Worm (Caenorhabditis elegans) whole organism, L1 larva: Measurements from ENCODE around the gene cgt-3.

Experiments used
- C16A3.4 ChIP-seq: fragments of 150-350 bp; optimal IDR thresholded peaks from 2 replicates; lab custom pipeline; 2014; ENCODE audit warnings: missing biosample characterization, missing genetic modification characterization
- alr-1 ChIP-seq: fragments of 200-800 bp; sonication (Bioruptor generic); optimal IDR thresholded peaks from 2 replicates; lab custom pipeline; 2018; ENCODE audit warnings: borderline replicate concordance, mild to moderate bottlenecking, missing genetic modification characterization, missing compliant biosample characterization
- ama-1 ChIP-seq: fragments of 150-350 bp; optimal IDR thresholded peaks from 2 replicates; lab custom pipeline; 2014
- ceh-63 ChIP-seq: fragments of 200-800 bp; sonication (Bioruptor generic); optimal IDR thresholded peaks from 2 replicates; lab custom pipeline; 2018; ENCODE audit warnings: mild to moderate bottlenecking, missing genetic modification characterization, missing compliant biosample characterization
- ces-1 ChIP-seq: fragments of 150-350 bp; optimal IDR thresholded peaks from 2 replicates; lab custom pipeline; 2014; ENCODE audit warnings: missing biosample characterization, missing genetic modification reagents, missing genetic modification characterization
- dpl-1 ChIP-seq, 3 experiments: fragments of 150-350 bp in 2 of 3; sonication (generic microtip) in 1 of 3; optimal IDR thresholded peaks; 2 replicates each; lab custom pipeline; 2014 to 2017; ENCODE audit warnings: missing biosample characterization in 3 of 3, missing genetic modification characterization in 3 of 3, missing genetic modification reagents in 3 of 3
- dsc-1 ChIP-seq: sonication (generic microtip); optimal IDR thresholded peaks from 2 replicates; lab custom pipeline; 2016; ENCODE audit warnings: mild to moderate bottlenecking, missing genetic modification characterization, missing compliant biosample characterization
- efl-1 ChIP-seq, 4 experiments: fragments of 150-350 bp; optimal IDR thresholded peaks in 3 of 4; peaks in 1 of 4; 1 replicate in 1 of 4; 2 replicates in 3 of 4; lab custom pipeline; 2014; ENCODE audit warnings: missing biosample characterization in 2 of 4, missing genetic modification characterization in 2 of 4, missing genetic modification reagents in 2 of 4
- egl-13 ChIP-seq: sonication (generic microtip); optimal IDR thresholded peaks from 2 replicates; lab custom pipeline; 2016; ENCODE audit warnings: missing genotype, missing genetic modification reagents, missing genetic modification characterization, missing compliant biosample characterization
- egl-27 ChIP-seq, 2 experiments: fragments of 150-350 bp in 1 of 2; sonication (generic microtip); optimal IDR thresholded peaks; 3 replicates each; lab custom pipeline; 2017 to 2018; ENCODE audit warnings: missing biosample characterization in 2 of 2, missing genetic modification characterization in 2 of 2, missing genetic modification reagents in 2 of 2
- ets-5 ChIP-seq: fragments of 200-800 bp; sonication (Bioruptor generic); IDR thresholded peaks from 2 replicates; pipeline ENCODE4 v1.3.6; 2022; ENCODE audit warnings: missing genetic modification characterization, missing compliant biosample characterization
- fkh-10 ChIP-seq: sonication (generic microtip); optimal IDR thresholded peaks from 2 replicates; lab custom pipeline; 2017; ENCODE audit warnings: missing biosample characterization, missing genetic modification reagents, missing genetic modification characterization
- fos-1 ChIP-seq: fragments of 150-350 bp; optimal IDR thresholded peaks from 2 replicates; lab custom pipeline; 2014; ENCODE audit warnings: missing biosample characterization, missing genetic modification characterization
- hlh-4 ChIP-seq: sonication (generic microtip); optimal IDR thresholded peaks from 2 replicates; lab custom pipeline; 2016; ENCODE audit warnings: mild to moderate bottlenecking, missing genetic modification characterization, missing compliant biosample characterization
- lin-35 ChIP-seq, 2 experiments: fragments of 150-350 bp; optimal IDR thresholded peaks; 2 replicates each; lab custom pipeline; 2014; ENCODE audit warnings: missing biosample characterization in 2 of 2, missing genetic modification characterization in 2 of 2, missing genetic modification reagents in 2 of 2
- lin-39 ChIP-seq: fragments of 150-350 bp; optimal IDR thresholded peaks from 2 replicates; lab custom pipeline; 2014; ENCODE audit warnings: missing biosample characterization, missing genetic modification reagents, missing genetic modification characterization
- lir-3 ChIP-seq: sonication (generic microtip); optimal IDR thresholded peaks from 2 replicates; lab custom pipeline; 2016; ENCODE audit warnings: mild to moderate bottlenecking, missing genetic modification characterization, moderate library complexity, missing compliant biosample characterization; ENCODE audit not compliant: poor library complexity
- lsy-2 ChIP-seq, 2 experiments: fragments of 150-350 bp; optimal IDR thresholded peaks; 2 replicates each; lab custom pipeline; 2014; ENCODE audit warnings: missing biosample characterization in 2 of 2, missing genetic modification characterization in 2 of 2
- mab-9 ChIP-seq: fragments of 200-800 bp; sonication (Bioruptor generic); IDR thresholded peaks from 2 replicates; pipeline ENCODE4 v1.3.6; 2022; ENCODE audit warnings: missing genetic modification reagents, missing genetic modification characterization, missing compliant biosample characterization
- mdl-1 ChIP-seq, 2 experiments: fragments of 150-350 bp; optimal IDR thresholded peaks; 2 replicates each; lab custom pipeline; 2014 to 2017; ENCODE audit warnings: missing biosample characterization in 2 of 2, missing genetic modification characterization in 2 of 2, inconsistent platforms in 1 of 2
- nhr-11 ChIP-seq: fragments of 150-350 bp; optimal IDR thresholded peaks from 2 replicates; lab custom pipeline; 2014; ENCODE audit warnings: missing biosample characterization, missing genetic modification characterization
- nhr-12 ChIP-seq: sonication (generic microtip); optimal IDR thresholded peaks from 2 replicates; lab custom pipeline; 2017; ENCODE audit warnings: missing biosample characterization, missing genetic modification characterization
- nhr-19 ChIP-seq: fragments of 200-800 bp; sonication (Bioruptor generic); conservative IDR thresholded peaks from 2 replicates; pipeline ENCODE4 v1.3.6; 2022; ENCODE audit warnings: missing genetic modification characterization, missing compliant biosample characterization
- nhr-20 ChIP-seq: sonication (generic microtip); optimal IDR thresholded peaks from 2 replicates; lab custom pipeline; 2016; ENCODE audit warnings: mild to moderate bottlenecking, missing genetic modification characterization, missing compliant biosample characterization
- nhr-28 ChIP-seq: fragments of 150-350 bp; optimal IDR thresholded peaks from 2 replicates; lab custom pipeline; 2014; ENCODE audit warnings: missing biosample characterization, missing genetic modification characterization
- nhr-47 ChIP-seq: sonication (generic microtip); optimal IDR thresholded peaks from 2 replicates; lab custom pipeline; 2016; ENCODE audit warnings: mild to moderate bottlenecking, missing genetic modification characterization, moderate library complexity, missing compliant biosample characterization
- nhr-71 ChIP-seq: sonication (generic microtip); optimal IDR thresholded peaks from 2 replicates; lab custom pipeline; 2016; ENCODE audit warnings: mild to moderate bottlenecking, missing genetic modification characterization, moderate library complexity, missing compliant biosample characterization
- pax-3 ChIP-seq: fragments of 200-800 bp; sonication (Bioruptor generic); optimal IDR thresholded peaks from 2 replicates; lab custom pipeline; 2018; ENCODE audit warnings: mild to moderate bottlenecking, missing genetic modification characterization, moderate library complexity, missing compliant biosample characterization
- pqm-1 ChIP-seq: sonication (generic microtip); optimal IDR thresholded peaks from 3 replicates; lab custom pipeline; 2017; ENCODE audit warnings: missing biosample characterization, missing genetic modification characterization
- sptf-1 ChIP-seq: fragments of 150-350 bp; optimal IDR thresholded peaks from 2 replicates; lab custom pipeline; 2014; ENCODE audit warnings: missing biosample characterization, missing genetic modification characterization
- swsn-7 ChIP-seq: sonication (generic microtip); optimal IDR thresholded peaks from 2 replicates; lab custom pipeline; 2016; ENCODE audit warnings: missing genetic modification characterization, missing compliant biosample characterization
- tbx-2 ChIP-seq: sonication (generic microtip); optimal IDR thresholded peaks from 2 replicates; lab custom pipeline; 2016; ENCODE audit warnings: missing genetic modification characterization, missing compliant biosample characterization
- unc-30 ChIP-seq: sonication (generic microtip); optimal IDR thresholded peaks from 2 replicates; lab custom pipeline; 2017; ENCODE audit warnings: missing biosample characterization, missing genetic modification characterization
- unc-86 ChIP-seq: sonication (generic microtip); optimal IDR thresholded peaks from 2 replicates; lab custom pipeline; 2016; ENCODE audit warnings: missing genetic modification characterization, missing compliant biosample characterization
- unc-98 ChIP-seq: fragments of 200-800 bp; sonication (Bioruptor generic); IDR thresholded peaks from 2 replicates; pipeline ENCODE4 v1.3.6; 2022; ENCODE audit warnings: missing genetic modification characterization, missing compliant biosample characterization
- zag-1 ChIP-seq: fragments of 150-350 bp; optimal IDR thresholded peaks from 2 replicates; lab custom pipeline; 2014; ENCODE audit warnings: missing biosample characterization, missing genetic modification characterization
- zip-4 ChIP-seq: fragments of 200-800 bp; sonication (Bioruptor generic); optimal IDR thresholded peaks from 2 replicates; lab custom pipeline; 2018; ENCODE audit warnings: mild to moderate bottlenecking, missing genetic modification characterization, moderate library complexity, missing compliant biosample characterization
- ztf-11 ChIP-seq, 2 experiments: sonication (generic microtip); optimal IDR thresholded peaks; 2 replicates each; lab custom pipeline; 2016 to 2017; ENCODE audit warnings: missing genetic modification characterization in 2 of 2, missing biosample characterization in 1 of 2, missing compliant biosample characterization in 1 of 2

Gene cgt-3

ce11 chrII:5902139-5902538, 9.0 kb upstream of the cgt-3 start:
- TF ChIP-seq dsc-1 (tag; lab: Kevin White, UChicago) (no peak), pax-3 (no peak), zip-4 (GFP tag; lab: Kevin White, UChicago) (no peak), dpl-1 (GFP tag; optimal IDR thresholded peaks at IDR 0.05; lab: Kevin White, UChicago) (no peak), ceh-63 (no peak), lsy-2 (tag; optimal IDR thresholded peaks at IDR 0.05; lab: Kevin White, UChicago) (no peak), ets-5 (GFP tag; lab: Robert Waterston, UW) (no peak), lin-39 (no peak), nhr-11 (tag; lab: Kevin White, UChicago) (no peak), fos-1 (tag; lab: Kevin White, UChicago) (no peak)
- TF ChIP-seq, all 84 proteins: peak for 0

DNA sequence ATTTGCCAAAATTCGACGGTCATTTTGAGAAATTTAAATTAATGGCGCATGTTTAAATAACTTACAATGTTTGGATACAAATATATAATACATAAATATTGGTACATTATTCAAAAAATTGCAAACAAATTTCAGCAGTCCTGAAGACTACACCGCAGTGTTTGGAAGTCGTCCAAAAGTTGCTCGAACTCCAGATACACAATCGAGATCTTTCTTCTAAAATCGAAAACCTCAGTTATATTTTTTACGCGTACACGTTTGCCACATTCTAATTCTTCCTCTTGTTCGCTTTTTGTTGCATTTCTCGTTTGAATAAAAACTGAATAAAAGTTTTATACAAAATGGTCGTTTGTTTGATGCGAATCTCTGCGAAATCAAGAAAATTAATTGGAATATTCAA, 6.9 kb upstream of the cgt-3 start, which contains the start of gene tsp-18:
Gene tsp-18 (plus strand): TSS at position 301 of the 400 bp plus-strand sequence.
- no peak for TF ChIP-seq nhr-12 (tag; lab: Kevin White, UChicago)
- no peak for TF ChIP-seq efl-1 (optimal IDR thresholded peaks at IDR 0.05; lab: Kevin White, UChicago)
- TF ChIP-seq efl-1 (GFP tag; optimal IDR thresholded peaks at IDR 0.05 in 1 of 2; lab: Kevin White, UChicago), result no peak
- no peak for TF ChIP-seq fkh-10 (GFP tag; lab: Kevin White, UChicago)
- no peak for TF ChIP-seq unc-98 (GFP tag; lab: Robert Waterston, UW)
- no peak for TF ChIP-seq nhr-20 (tag; lab: Kevin White, UChicago)
- no peak for TF ChIP-seq ces-1 (GFP tag; lab: Kevin White, UChicago)
- TF ChIP-seq egl-13 (tag; lab: Kevin White, UChicago), result no peak
- no peak for TF ChIP-seq tbx-2 (tag; lab: Kevin White, UChicago)
- no peak for TF ChIP-seq unc-30 (tag; lab: Kevin White, UChicago)
- TF ChIP-seq alr-1 (tag; lab: Kevin White, UChicago), result no peak
- TF ChIP-seq egl-27 (tag; optimal IDR thresholded peaks at IDR 0.05; lab: Kevin White, UChicago), result no peak
- TF ChIP-seq nhr-71 (tag; lab: Kevin White, UChicago), result no peak
- TF ChIP-seq nhr-28, result no peak
- no peak for TF ChIP-seq hlh-4

DNA sequence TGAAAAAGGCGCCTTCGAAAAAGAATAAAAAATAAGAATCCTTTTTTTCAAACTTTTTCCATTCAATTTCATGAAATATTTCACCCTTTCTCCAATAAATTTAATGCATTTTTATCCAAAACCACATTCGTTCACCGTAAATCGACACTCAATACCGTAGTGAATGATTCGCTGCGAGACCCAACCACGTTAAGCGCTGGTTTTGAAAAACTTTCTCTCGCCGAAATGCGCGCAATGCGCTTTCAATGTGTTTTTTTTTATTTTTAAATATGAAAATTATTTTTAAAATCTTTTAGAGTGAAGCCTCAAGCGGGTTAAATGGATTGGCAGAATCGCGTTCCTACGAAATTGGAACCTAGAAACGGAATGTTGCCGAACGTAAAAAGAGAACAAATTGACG, 4.8 kb upstream of the cgt-3 start, which contains the start of gene F59G1.8:
Gene F59G1.8 (plus strand): TSS at position 293 of the 400 bp plus-strand sequence.
- TF ChIP-seq C16A3.4 (tag; lab: Kevin White, UChicago) (no peak), swsn-7 (tag; lab: Kevin White, UChicago) (no peak), ztf-11 (tag; optimal IDR thresholded peaks at IDR 0.05; lab: Kevin White, UChicago) (no peak), egl-27 (tag; optimal IDR thresholded peaks at IDR 0.05; lab: Kevin White, UChicago) (no peak), ets-5 (GFP tag; lab: Robert Waterston, UW) (no peak), nhr-19 (no peak), unc-30 (tag; lab: Kevin White, UChicago) (no peak), lir-3 (tag; lab: Kevin White, UChicago) (no peak), lin-35 (GFP tag; optimal IDR thresholded peaks at IDR 0.05; lab: Kevin White, UChicago) (no peak), nhr-11 (tag; lab: Kevin White, UChicago) (no peak), unc-86 (tag; lab: Kevin White, UChicago) (no peak), pax-3 (no peak), nhr-47 (tag; lab: Kevin White, UChicago) (no peak), mdl-1 (tag; optimal IDR thresholded peaks at IDR 0.05; lab: Kevin White, UChicago) (no peak), mab-9 (GFP tag; lab: Robert Waterston, UW) (no peak), zag-1 (no peak), pqm-1 (tag; lab: Kevin White, UChicago) (no peak), ama-1 (no peak), sptf-1 (tag; lab: Kevin White, UChicago) (no peak), ceh-63 (no peak)
